Worm (Caenorhabditis elegans) whole organism, midembryonic: ENCODE data around the gene T24A6.17.

ENCODE experiments used
- cog-1 ChIP-seq: sonication (generic microtip); optimal IDR thresholded peaks from 2 replicates; lab custom pipeline; 2016; ENCODE audit warnings: missing genetic modification characterization, missing compliant biosample characterization
- klf-2 ChIP-seq: fragments of 200-800 bp; sonication (Bioruptor generic); conservative IDR thresholded peaks from 2 replicates; pipeline ENCODE4 v1.3.6; 2022; ENCODE audit warnings: missing genetic modification reagents, missing genetic modification characterization, missing compliant biosample characterization
- ref-1 ChIP-seq: fragments of 200-800 bp; sonication (Bioruptor generic); conservative IDR thresholded peaks from 2 replicates; pipeline ENCODE4 v1.3.6; 2022; ENCODE audit warnings: missing genetic modification reagents, missing genetic modification characterization, missing compliant biosample characterization
- tab-1 ChIP-seq: fragments of 200-800 bp; sonication (Bioruptor generic); IDR thresholded peaks from 2 replicates; pipeline ENCODE4 v1.3.6; 2022; ENCODE audit warnings: missing genetic modification characterization, missing compliant biosample characterization
- ztf-23 ChIP-seq: fragments of 200-800 bp; sonication (Bioruptor generic); IDR thresholded peaks from 2 replicates; pipeline ENCODE4 v1.3.6; 2022; ENCODE audit warnings: missing genetic modification reagents, missing genetic modification characterization, missing compliant biosample characterization
- ztf-29 ChIP-seq: fragments of 200-800 bp; sonication (Bioruptor generic); IDR thresholded peaks from 2 replicates; pipeline ENCODE4 v1.3.6; 2022; ENCODE audit warnings: missing genetic modification reagents, missing genetic modification characterization, missing compliant biosample characterization

- TF ChIP-seq ztf-29 (GFP tag; lab: Robert Waterston, UW) (no peak), cog-1 (tag; lab: Kevin White, UChicago) (no peak), ref-1 (GFP tag; lab: Robert Waterston, UW) (no peak), ztf-23 (GFP tag; lab: Robert Waterston, UW) (no peak), tab-1 (no peak), klf-2 (GFP tag; lab: Robert Waterston, UW) (no peak)
Measured at ce11 chrV:3555986-3556385, 8.2 kb downstream of the T24A6.17 start, which contains the start of gene grl-30.
